Worm (Caenorhabditis elegans): ENCODE data around the gene sek-3.
A peak's percentile ranks its signal among the peaks of the same experiment; 100 is the strongest.

sek-3 gene

DNA sequence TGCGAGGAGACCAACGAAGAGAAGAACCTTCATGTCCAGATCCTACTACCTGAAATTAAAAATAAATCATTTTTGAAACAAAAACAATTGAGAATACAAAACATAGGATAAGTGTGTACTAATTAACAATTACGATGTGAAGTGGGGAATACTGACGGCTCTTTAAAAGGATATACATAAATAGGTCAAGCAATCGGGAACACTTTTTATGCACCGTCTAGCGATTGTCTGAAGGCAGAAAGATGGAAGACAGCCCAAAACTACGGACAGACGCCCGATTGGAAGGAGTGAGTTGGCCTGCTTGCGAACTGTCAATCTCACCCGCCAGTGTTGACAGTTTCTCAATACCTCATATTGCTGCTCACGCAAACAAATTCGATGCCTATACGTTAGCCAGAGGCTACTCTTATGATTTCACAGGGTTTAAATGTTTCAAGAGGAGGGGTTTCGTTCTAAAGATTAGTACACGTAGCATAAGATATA, 46.8 kb upstream of the sek-3 start, which contains the start of gene calu-1:
Gene calu-1 (minus strand): TSS at position 51 of the 483 bp plus-strand sequence.
- no peak for TF ChIP-seq nhr-11 (tag; optimal IDR thresholded peaks at IDR 0.05)
- no peak for TF ChIP-seq nhr-77 (tag; optimal IDR thresholded peaks at IDR 0.05)
- no peak for TF ChIP-seq ama-1 (optimal IDR thresholded peaks at IDR 0.05)
- no peak for TF ChIP-seq egl-27 (tag; optimal IDR thresholded peaks at IDR 0.05)
- no peak for TF ChIP-seq alr-1 (tag; optimal IDR thresholded peaks at IDR 0.05)
- no peak for TF ChIP-seq nhr-21 (tag; optimal IDR thresholded peaks at IDR 0.05)
- no peak for TF ChIP-seq zag-1 (tag; optimal IDR thresholded peaks at IDR 0.05)
- TF ChIP-seq sma-3 (GFP tag; optimal IDR thresholded peaks at IDR 0.05), result no peak
- TF ChIP-seq lin-13 (GFP tag; optimal IDR thresholded peaks at IDR 0.05), result no peak
- TF ChIP-seq mab-5 (tag; optimal IDR thresholded peaks at IDR 0.05), result no peak
- no peak for TF ChIP-seq mbf-1 (tag; optimal IDR thresholded peaks at IDR 0.05)
- TF ChIP-seq ztf-1 (GFP tag; conservative IDR thresholded peaks at IDR 0.05), result no peak
- TF ChIP-seq lsy-2 (tag; optimal IDR thresholded peaks at IDR 0.05), result no peak

DNA sequence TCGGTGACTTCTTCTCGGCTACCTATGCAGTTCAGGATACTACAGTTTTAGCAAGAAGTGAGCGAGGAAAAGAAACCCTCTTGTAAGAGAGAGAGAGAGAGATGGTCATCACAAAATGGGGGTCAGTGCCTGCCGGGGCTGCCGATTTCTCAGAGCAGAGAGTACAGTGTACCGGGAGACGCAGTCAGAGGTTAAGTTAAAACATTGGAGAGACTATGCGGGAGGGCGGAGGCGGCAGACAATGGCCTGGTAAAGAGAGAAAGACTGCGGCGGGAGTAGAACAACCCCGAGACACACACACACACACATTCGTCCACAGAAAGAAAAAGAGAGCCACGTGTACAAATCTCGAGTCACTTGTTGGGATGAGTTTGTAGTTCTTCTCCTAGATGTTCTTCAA, 46.3 kb upstream of the sek-3 start:
- no peak for TF ChIP-seq aly-2 (tag; optimal IDR thresholded peaks at IDR 0.05)
- TF ChIP-seq sma-3 (GFP tag; optimal IDR thresholded peaks at IDR 0.05), result peak; percentile 2
- no peak for TF ChIP-seq nhr-23 (tag; optimal IDR thresholded peaks at IDR 0.05)
- TF ChIP-seq nhr-77 (tag; optimal IDR thresholded peaks at IDR 0.05), result no peak
- no peak for TF ChIP-seq unc-39 (tag; optimal IDR thresholded peaks at IDR 0.05)
- no peak for TF ChIP-seq nhr-21 (tag; optimal IDR thresholded peaks at IDR 0.05)
- TF ChIP-seq elt-1 (tag; optimal IDR thresholded peaks at IDR 0.05), result no peak
- peak; percentile 2 to 40 for TF ChIP-seq lsy-2 (tag; optimal IDR thresholded peaks at IDR 0.05)
- peak; percentile 41 for TF ChIP-seq blmp-1 (tag; optimal IDR thresholded peaks at IDR 0.05; ENCODE audit: insufficient read depth)
- TF ChIP-seq unc-62 (GFP tag; optimal IDR thresholded peaks at IDR 0.05), result no peak
- no peak for TF ChIP-seq ztf-1 (GFP tag; conservative IDR thresholded peaks at IDR 0.05)
- no peak for TF ChIP-seq R02D3.7 (tag; optimal IDR thresholded peaks at IDR 0.05)
- TF ChIP-seq fos-1 (tag; optimal IDR thresholded peaks at IDR 0.05), result peak; percentile 36
- no peak for TF ChIP-seq lin-39 (tag; optimal IDR thresholded peaks at IDR 0.05)
- TF ChIP-seq lin-13 (GFP tag; optimal IDR thresholded peaks at IDR 0.05), result no peak
- no peak for TF ChIP-seq zag-1 (tag; optimal IDR thresholded peaks at IDR 0.05)
- no peak for TF ChIP-seq skn-1 (tag; optimal IDR thresholded peaks at IDR 0.05)
- peak; percentile 41 for TF ChIP-seq sma-9 (GFP tag; optimal IDR thresholded peaks at IDR 0.05)
- no peak for TF ChIP-seq sma-9 (tag; optimal IDR thresholded peaks at IDR 0.05)
- no peak for TF ChIP-seq alr-1 (tag; optimal IDR thresholded peaks at IDR 0.05)
- peak; percentile 48 for TF ChIP-seq nhr-11 (tag; optimal IDR thresholded peaks at IDR 0.05)
- TF ChIP-seq nhr-237 (tag; optimal IDR thresholded peaks at IDR 0.05), result no peak
- TF ChIP-seq C34F6.9 (tag; optimal IDR thresholded peaks at IDR 0.05), result peak; percentile 27
- peak in 1 of 2 experiments; percentile 74 for TF ChIP-seq mdl-1 (tag; optimal IDR thresholded peaks at IDR 0.05)
- TF ChIP-seq ceh-16 (tag; optimal IDR thresholded peaks at IDR 0.05), result peak; percentile 34
- TF ChIP-seq F13H6.1 (tag; optimal IDR thresholded peaks at IDR 0.05), result peak; percentile 79
- peak; percentile 51 for TF ChIP-seq nhr-25 (tag; optimal IDR thresholded peaks at IDR 0.05)
- peak; percentile 40 for TF ChIP-seq sem-4 (tag; optimal IDR thresholded peaks at IDR 0.05)
- no peak for TF ChIP-seq gmeb-1 (tag; optimal IDR thresholded peaks at IDR 0.05)
- peak; percentile 54 for TF ChIP-seq peb-1 (tag; optimal IDR thresholded peaks at IDR 0.05)
- no peak for TF ChIP-seq ztf-4 (tag; optimal IDR thresholded peaks at IDR 0.05)
- TF ChIP-seq nhr-129 (tag; optimal IDR thresholded peaks at IDR 0.05), result peak; percentile 84
- TF ChIP-seq crh-2 (tag; optimal IDR thresholded peaks at IDR 0.05), result peak; percentile 74
- TF ChIP-seq mbf-1 (tag; optimal IDR thresholded peaks at IDR 0.05), result no peak
- no peak for TF ChIP-seq snpc-4 (tag; optimal IDR thresholded peaks at IDR 0.05)
- no peak for TF ChIP-seq egl-27 (tag; optimal IDR thresholded peaks at IDR 0.05)
- TF ChIP-seq nhr-6 (tag; optimal IDR thresholded peaks at IDR 0.05), result no peak

DNA sequence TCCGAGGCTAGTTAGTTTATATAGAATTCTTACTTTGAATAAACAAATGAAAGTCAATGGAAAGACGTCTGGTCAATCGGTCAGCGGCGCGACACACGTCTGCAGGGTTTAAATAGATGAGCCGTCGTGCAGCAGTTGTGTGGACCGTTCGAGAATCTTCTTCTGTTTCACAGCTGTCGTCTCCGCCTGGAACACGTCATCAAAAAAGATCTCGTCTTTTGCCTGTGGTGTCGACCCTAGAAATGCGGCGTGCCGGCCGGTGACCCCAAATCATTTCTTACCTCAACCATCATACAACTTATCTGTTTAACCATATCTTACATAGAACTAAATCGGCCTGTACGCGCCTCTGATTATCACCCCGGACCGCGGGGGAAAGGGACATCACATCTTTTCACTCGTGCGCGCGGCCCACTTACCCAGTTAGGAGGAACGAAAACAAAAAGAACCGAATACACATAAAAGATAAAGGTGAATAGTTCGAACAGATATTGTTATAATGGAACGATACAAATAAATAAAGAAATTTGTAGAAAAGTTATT, 45.6 kb upstream of the sek-3 start:
- no peak for TF ChIP-seq lin-39 (tag; optimal IDR thresholded peaks at IDR 0.05)
- TF ChIP-seq blmp-1 (tag; optimal IDR thresholded peaks at IDR 0.05; ENCODE audit: insufficient read depth), result peak; percentile 15
- no peak for TF ChIP-seq Y55F3AM.14 (GFP tag; optimal IDR thresholded peaks at IDR 0.05)
- TF ChIP-seq lin-11 (tag; optimal IDR thresholded peaks at IDR 0.05), result no peak
- TF ChIP-seq nhr-129 (tag; optimal IDR thresholded peaks at IDR 0.05), result no peak
- no peak for TF ChIP-seq dmd-4 (tag; optimal IDR thresholded peaks at IDR 0.05)
- peak; percentile 40 for TF ChIP-seq sma-9 (GFP tag; optimal IDR thresholded peaks at IDR 0.05)
- TF ChIP-seq sma-9 (tag; optimal IDR thresholded peaks at IDR 0.05), result no peak
- TF ChIP-seq lin-13 (GFP tag; optimal IDR thresholded peaks at IDR 0.05), result no peak
- TF ChIP-seq nhr-21 (tag; optimal IDR thresholded peaks at IDR 0.05), result peak; percentile 9
- no peak for TF ChIP-seq alr-1 (tag; optimal IDR thresholded peaks at IDR 0.05)
- peak; percentile 33 for TF ChIP-seq F13H6.1 (tag; optimal IDR thresholded peaks at IDR 0.05)
- peak; percentile 28 for TF ChIP-seq sma-3 (GFP tag; optimal IDR thresholded peaks at IDR 0.05)
- no peak for TF ChIP-seq C34F6.9 (tag; optimal IDR thresholded peaks at IDR 0.05)

All from whole organism, L2 larva.